Worm (Caenorhabditis elegans) whole organism, L4/young adult: ENCODE data around the gene F28G4.2.

ENCODE experiments used
- W03F9.2 ChIP-seq: fragments of 150-350 bp; optimal IDR thresholded peaks from 2 replicates; lab custom pipeline; 2014; ENCODE audit warnings: missing biosample characterization, missing genetic modification characterization
- dao-5 ChIP-seq: sonication (generic microtip); optimal IDR thresholded peaks from 2 replicates; lab custom pipeline; 2016; ENCODE audit warnings: missing genotype, missing genetic modification characterization, moderate library complexity, missing compliant biosample characterization
- him-1 ChIP-seq: sonication (generic microtip); optimal IDR thresholded peaks from 2 replicates; lab custom pipeline; 2016; ENCODE audit warnings: missing genotype, missing genetic modification reagents, missing genetic modification characterization, missing compliant biosample characterization

DNA sequence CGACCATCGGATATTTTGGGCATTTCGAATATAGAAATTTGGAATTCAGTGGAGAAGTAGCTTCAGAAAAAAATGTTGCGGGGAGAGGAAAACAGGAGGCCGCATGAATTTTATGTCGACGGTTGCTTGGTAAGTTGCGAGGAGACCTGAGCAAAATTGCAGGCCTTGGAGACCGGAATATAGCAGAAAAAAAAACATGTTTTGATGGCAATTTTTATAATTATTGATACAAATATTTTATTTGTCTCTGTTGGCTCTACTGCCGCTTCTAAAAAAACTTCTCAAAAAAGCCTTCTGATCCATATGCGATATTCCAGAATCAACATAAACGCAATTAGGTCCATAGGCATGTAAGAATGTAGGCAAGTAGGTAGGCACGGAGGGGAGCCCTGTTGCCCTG lies 6.8 kb downstream of the F28G4.2 start, which contains the start of gene pacl-1:
- no peak for TF ChIP-seq dao-5
- TF ChIP-seq him-1 (tag; lab: Kevin White, UChicago), result no peak
- no peak for TF ChIP-seq W03F9.2 (tag; lab: Kevin White, UChicago)
